Worm (Caenorhabditis elegans) whole organism, L3 larva: ENCODE measurements around the gene casy-1.

ENCODE experiments used
- ceh-28 ChIP-seq: fragments of 150-350 bp; optimal IDR thresholded peaks from 2 replicates; lab custom pipeline; 2014; ENCODE audit warnings: missing biosample characterization, missing genetic modification reagents, missing genetic modification characterization
- ceh-82 ChIP-seq: fragments of 150-350 bp; optimal IDR thresholded peaks from 2 replicates; lab custom pipeline; 2014; ENCODE audit warnings: missing biosample characterization, missing genetic modification characterization
- elt-2 ChIP-seq: sonication (generic microtip); optimal IDR thresholded peaks from 2 replicates; lab custom pipeline; 2016; ENCODE audit warnings: missing genetic modification reagents, mild to moderate bottlenecking, missing genetic modification characterization, missing compliant biosample characterization
- nfya-1 ChIP-seq: sonication (generic microtip); optimal IDR thresholded peaks from 2 replicates; lab custom pipeline; 2017; ENCODE audit warnings: missing genetic modification characterization, mild to moderate bottlenecking, missing compliant biosample characterization, antibody characterized with exemption, moderate library complexity; ENCODE audit not compliant: insufficient read depth
- nhr-77 ChIP-seq: fragments of 150-350 bp; optimal IDR thresholded peaks from 2 replicates; lab custom pipeline; 2014; ENCODE audit warnings: missing biosample characterization, missing genetic modification characterization
- snpc-4 ChIP-seq: fragments of 150-350 bp; optimal IDR thresholded peaks from 2 replicates; lab custom pipeline; 2014; ENCODE audit warnings: missing biosample characterization, missing genetic modification characterization

DNA sequence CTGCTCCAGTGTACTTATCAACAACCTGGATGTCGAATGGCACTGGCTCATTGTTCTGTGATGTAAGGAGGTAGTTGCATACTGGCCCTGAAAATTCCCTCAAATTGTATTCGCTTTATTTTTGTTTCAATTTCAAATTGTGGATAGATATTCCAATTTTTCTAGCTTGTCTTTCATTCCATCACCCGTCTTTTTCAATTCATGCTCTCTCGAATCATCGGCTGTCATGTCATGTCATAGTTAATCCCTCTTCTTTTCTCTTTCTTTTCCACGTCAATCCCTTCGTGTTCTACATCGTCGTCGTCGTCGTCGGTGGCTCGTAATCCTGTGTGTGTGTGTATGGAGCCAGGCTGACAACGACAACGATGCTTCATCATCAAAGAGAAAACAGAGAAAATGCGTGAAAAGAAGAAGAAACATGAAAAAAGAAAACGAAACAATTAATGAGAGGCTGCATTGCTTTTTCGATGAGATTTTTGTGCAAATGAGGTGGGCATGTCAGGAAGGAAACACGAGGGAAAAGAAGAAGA is 780 bp downstream of the casy-1 start:
- no peak for TF ChIP-seq elt-2 (tag; lab: Kevin White, UChicago)
- no peak for TF ChIP-seq ceh-82 (tag; lab: Kevin White, UChicago)
- TF ChIP-seq snpc-4: no peak
- TF ChIP-seq nfya-1 (tag; lab: Kevin White, UChicago): peak; percentile 14
- no peak for TF ChIP-seq nhr-77 (tag; lab: Kevin White, UChicago)
- TF ChIP-seq ceh-28: no peak
